Fruit fly (Drosophila melanogaster): ENCODE results near the gene bnk.

DNA sequence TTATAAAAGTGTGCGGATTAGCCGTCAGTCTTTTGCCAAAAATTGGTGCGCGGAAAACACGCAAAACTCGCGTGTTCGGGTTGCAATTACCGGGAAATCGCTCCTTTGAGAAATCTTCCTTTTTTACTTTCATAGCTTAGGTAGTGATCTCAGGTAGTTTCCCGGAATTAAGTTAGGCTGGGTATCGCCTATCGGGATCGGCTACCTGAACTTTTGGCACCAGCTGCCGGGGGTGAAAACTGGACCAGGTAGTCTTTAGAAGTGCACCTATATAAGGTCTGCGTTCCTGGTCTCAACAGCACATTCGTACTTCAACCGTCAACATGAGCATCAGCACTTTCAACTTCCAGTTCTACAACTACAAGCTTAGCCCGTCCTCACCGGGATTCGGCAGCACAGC lies at the start of gene bnk:
- TF ChIP-seq dpn (GFP tag; optimal IDR thresholded peaks at IDR 0.05), result no peak
- no peak for TF ChIP-seq ci (GFP tag; IDR thresholded peaks at IDR 0.05)
- no peak for TF ChIP-seq Hr3 (GFP tag; optimal IDR thresholded peaks at IDR 0.05)
- no peak for TF ChIP-seq CG12942 (GFP tag; optimal IDR thresholded peaks at IDR 0.05)
- no peak for TF ChIP-seq CG1602 (GFP tag; optimal IDR thresholded peaks at IDR 0.05)
- TF ChIP-seq CG15696 (tag; optimal IDR thresholded peaks at IDR 0.05), result no peak
- no peak for TF ChIP-seq sens (GFP tag)
- no peak for TF ChIP-seq Lpt (GFP tag; optimal IDR thresholded peaks at IDR 0.05)
- no peak for TF ChIP-seq pum (GFP tag; optimal IDR thresholded peaks at IDR 0.05)
- no peak for TF ChIP-seq CG1603 (tag; optimal IDR thresholded peaks at IDR 0.05)
- no peak for TF ChIP-seq CG12769 (tag; optimal IDR thresholded peaks at IDR 0.05)
